Worm (Caenorhabditis elegans) whole organism, early embryonic: Measurements from ENCODE around the gene W08E12.7.

Source experiments
- B0310.2 ChIP-seq: sonication (generic microtip); optimal IDR thresholded peaks from 2 replicates; lab custom pipeline; 2016; ENCODE audit warnings: mild to moderate bottlenecking, missing genetic modification characterization, missing compliant biosample characterization
- F13C5.2 ChIP-seq: sonication (generic microtip); optimal IDR thresholded peaks from 2 replicates; lab custom pipeline; 2017; ENCODE audit warnings: mild to moderate bottlenecking, missing genetic modification characterization, inconsistent platforms, missing compliant biosample characterization
- ama-1 ChIP-seq: fragments of 150-350 bp; optimal IDR thresholded peaks from 2 replicates; lab custom pipeline; 2014
- ceh-36 ChIP-seq: sonication (generic microtip); optimal IDR thresholded peaks from 2 replicates; lab custom pipeline; 2016; ENCODE audit warnings: missing genetic modification characterization, inconsistent platforms, missing compliant biosample characterization
- flt-1 ChIP-seq: fragments of 200-800 bp; sonication (Bioruptor generic); IDR thresholded peaks from 2 replicates; pipeline ENCODE4 v1.3.6; 2022; ENCODE audit warnings: missing genetic modification characterization, missing compliant biosample characterization
- hmbx-1 ChIP-seq: sonication (generic microtip); optimal IDR thresholded peaks from 2 replicates; lab custom pipeline; 2016; ENCODE audit warnings: mild to moderate bottlenecking, missing genetic modification characterization, missing compliant biosample characterization
- pes-1 ChIP-seq: fragments of 200-800 bp; sonication (Bioruptor generic); IDR thresholded peaks from 2 replicates; pipeline ENCODE4 v1.3.6; 2022; ENCODE audit warnings: missing genetic modification reagents, missing genetic modification characterization, missing compliant biosample characterization
- scrt-1 ChIP-seq: fragments of 200-800 bp; sonication (Bioruptor generic); IDR thresholded peaks from 2 replicates; pipeline ENCODE4 v1.3.6; 2022; ENCODE audit warnings: missing genetic modification characterization, missing compliant biosample characterization
- sea-1 ChIP-seq: fragments of 200-800 bp; sonication (Bioruptor generic); conservative IDR thresholded peaks from 2 replicates; pipeline ENCODE4 v1.3.6; 2022; ENCODE audit warnings: missing genetic modification characterization, missing compliant biosample characterization
- tra-4 ChIP-seq: sonication (generic microtip); optimal IDR thresholded peaks from 2 replicates; lab custom pipeline; 2017; ENCODE audit warnings: missing genetic modification characterization, missing compliant biosample characterization

ce11 chrIV:3291977-3292561, 2.9 kb upstream of the W08E12.7 start, which contains the start of gene W08E12.8:
- TF ChIP-seq ama-1 (lab: Kevin White, UChicago) (no peak), flt-1 (GFP tag; lab: Robert Waterston, UW) (no peak), B0310.2 (tag; lab: Kevin White, UChicago) (no peak), sea-1 (GFP tag; lab: Robert Waterston, UW) (no peak), F13C5.2 (tag; lab: Kevin White, UChicago) (no peak), pes-1 (GFP tag; lab: Robert Waterston, UW) (no peak), hmbx-1 (tag; lab: Kevin White, UChicago) (no peak), tra-4 (tag; lab: Kevin White, UChicago) (no peak), scrt-1 (GFP tag; lab: Robert Waterston, UW) (no peak), ceh-36 (tag; lab: Kevin White, UChicago) (no peak)
